Worm (Caenorhabditis elegans): ENCODE data around the gene bath-7.

bath-7 gene

ce11 chrII:1893912-1894311 lies 27.0 kb downstream of the bath-7 start, which contains the start of gene C16C4.1:
Gene C16C4.1, plus strand, starts transcription at chrII:1894212.
- no peak for TF ChIP-seq aly-2 (tag; optimal IDR thresholded peaks at IDR 0.05)
- TF ChIP-seq lin-11 (tag; optimal IDR thresholded peaks at IDR 0.05), result no peak
- TF ChIP-seq zag-1 (tag; optimal IDR thresholded peaks at IDR 0.05), result no peak
- TF ChIP-seq ceh-82 (tag; optimal IDR thresholded peaks at IDR 0.05), result no peak
- TF ChIP-seq unc-62 (GFP tag; optimal IDR thresholded peaks at IDR 0.05), result no peak
- TF ChIP-seq nhr-77 (tag; optimal IDR thresholded peaks at IDR 0.05), result no peak

ce11 chrII:1890682-1891081 lies 30.2 kb downstream of the bath-7 start, which contains the start of gene math-9:
Gene math-9, minus strand, starts transcription at chrII:1890782.
- no peak for TF ChIP-seq nhr-237 (tag; optimal IDR thresholded peaks at IDR 0.05)
- TF ChIP-seq lin-11 (tag; optimal IDR thresholded peaks at IDR 0.05), result no peak
- TF ChIP-seq skn-1 (tag; optimal IDR thresholded peaks at IDR 0.05), result no peak
- no peak for TF ChIP-seq egl-27 (tag; optimal IDR thresholded peaks at IDR 0.05)
- no peak for TF ChIP-seq nhr-11 (tag; optimal IDR thresholded peaks at IDR 0.05)
- no peak for TF ChIP-seq mbf-1 (tag; optimal IDR thresholded peaks at IDR 0.05)
- TF ChIP-seq lin-13 (GFP tag; optimal IDR thresholded peaks at IDR 0.05), result no peak
- TF ChIP-seq gmeb-1 (tag; optimal IDR thresholded peaks at IDR 0.05), result no peak
- TF ChIP-seq zag-1 (tag; optimal IDR thresholded peaks at IDR 0.05), result no peak

ce11 chrII:1889071-1889470 lies 31.8 kb downstream of the bath-7 start, which contains the start of gene math-8:
Gene math-8, minus strand, starts transcription at chrII:1889171.
- TF ChIP-seq sma-3 (GFP tag; optimal IDR thresholded peaks at IDR 0.05) (no peak), nhr-25 (tag; optimal IDR thresholded peaks at IDR 0.05) (no peak), nhr-10 (tag; optimal IDR thresholded peaks at IDR 0.05) (no peak), lsy-2 (tag; optimal IDR thresholded peaks at IDR 0.05) (no peak), elt-3 (tag; optimal IDR thresholded peaks at IDR 0.05) (no peak), ceh-82 (tag; optimal IDR thresholded peaks at IDR 0.05) (no peak), ztf-11 (tag; optimal IDR thresholded peaks at IDR 0.05) (no peak), mab-5 (tag; optimal IDR thresholded peaks at IDR 0.05) (no peak), alr-1 (tag; optimal IDR thresholded peaks at IDR 0.05) (no peak), ceh-16 (tag; optimal IDR thresholded peaks at IDR 0.05) (no peak), nhr-129 (tag; optimal IDR thresholded peaks at IDR 0.05) (no peak), F13H6.1 (tag; optimal IDR thresholded peaks at IDR 0.05) (no peak), peb-1 (tag; optimal IDR thresholded peaks at IDR 0.05) (no peak), nhr-21 (tag; optimal IDR thresholded peaks at IDR 0.05) (no peak), unc-62 (GFP tag; optimal IDR thresholded peaks at IDR 0.05) (no peak), Y55F3AM.14 (GFP tag; optimal IDR thresholded peaks at IDR 0.05) (no peak), mdl-1 (tag; optimal IDR thresholded peaks at IDR 0.05) (no peak), lin-13 (GFP tag; optimal IDR thresholded peaks at IDR 0.05) (no peak), lin-11 (tag; optimal IDR thresholded peaks at IDR 0.05) (no peak)

- TF ChIP-seq nhr-23 (tag; optimal IDR thresholded peaks at IDR 0.05) (no peak), ceh-16 (tag; optimal IDR thresholded peaks at IDR 0.05) (no peak), nhr-21 (tag; optimal IDR thresholded peaks at IDR 0.05) (no peak), nhr-10 (tag; optimal IDR thresholded peaks at IDR 0.05) (no peak), ceh-82 (tag; optimal IDR thresholded peaks at IDR 0.05) (no peak), sma-9 (GFP tag; optimal IDR thresholded peaks at IDR 0.05) (no peak), sma-9 (tag; optimal IDR thresholded peaks at IDR 0.05) (no peak), ZK546.5 (tag; optimal IDR thresholded peaks at IDR 0.05) (no peak), peb-1 (tag; optimal IDR thresholded peaks at IDR 0.05) (no peak), crh-2 (tag; optimal IDR thresholded peaks at IDR 0.05) (no peak), elt-1 (tag; optimal IDR thresholded peaks at IDR 0.05) (no peak), F13H6.1 (tag; optimal IDR thresholded peaks at IDR 0.05) (no peak), nhr-12 (tag; optimal IDR thresholded peaks at IDR 0.05) (no peak), C34F6.9 (tag; optimal IDR thresholded peaks at IDR 0.05) (no peak)
Observed at ce11 chrII:1886379-1886778, 34.5 kb downstream of the bath-7 start, which contains the start of gene math-7. Gene math-7, minus strand, starts transcription at chrII:1886479.

ce11 chrII:1884635-1885034 lies 36.3 kb downstream of the bath-7 start, which contains the start of gene math-6:
Gene math-6, minus strand, starts transcription at chrII:1884735.
- no peak for TF ChIP-seq skn-1 (tag; optimal IDR thresholded peaks at IDR 0.05)
